Worm (Caenorhabditis elegans): ENCODE results near the gene sad-1.
A peak's percentile ranks its signal among the peaks of the same experiment; 100 is the strongest.
"Not testable (repeated sequence)": the region's sequence is repeated elsewhere in the genome, so short reads cannot be mapped to it uniquely, and the experiment has no call there.

- peak; percentile 62 for TF ChIP-seq elt-2 (tag; optimal IDR thresholded peaks at IDR 0.05)
- TF ChIP-seq nhr-25 (tag; optimal IDR thresholded peaks at IDR 0.05), result peak; percentile 11
- TF ChIP-seq egl-5 (tag; optimal IDR thresholded peaks at IDR 0.05), result peak; percentile 39
- TF ChIP-seq unc-39, ZK546.5, pqm-1, fos-1, jun-1, elt-1, ceh-16, snpc-4 (tag; optimal IDR thresholded peaks at IDR 0.05): not testable (repeated sequence)
Measured at ce11 chrX:13448665-13449099, 51.8 kb downstream of the sad-1 start.
